Fruit fly (Drosophila melanogaster) whole organism, prepupa: ENCODE measurements around the gene CG15317.

Source experiments
- CG31627 ChIP-seq: fragments of 200-800 bp; sonication (Bioruptor generic); optimal IDR thresholded peaks from 3 replicates; lab custom pipeline; 2016; ENCODE audit warnings: missing biosample characterization, missing genetic modification characterization
- CG4318 ChIP-seq: fragments of 200-800 bp; sonication (Bioruptor generic); optimal IDR thresholded peaks from 3 replicates; lab custom pipeline; 2017; ENCODE audit warnings: missing biosample characterization, mild to moderate bottlenecking, missing genetic modification characterization
- CG6854 ChIP-seq: fragments of 200-800 bp; sonication (Bioruptor generic); optimal IDR thresholded peaks from 2 replicates; lab custom pipeline; 2017; ENCODE audit warnings: missing biosample characterization, mild to moderate bottlenecking, missing genetic modification characterization
- CG8119 ChIP-seq: fragments of 200-800 bp; sonication (Bioruptor generic); IDR thresholded peaks from 3 replicates; pipeline ENCODE4 v1.3.6; 2022; ENCODE audit warnings: missing biosample characterization, missing genetic modification characterization
- cyc ChIP-seq: fragments of 200-800 bp; sonication (Bioruptor generic); optimal IDR thresholded peaks from 3 replicates; lab custom pipeline; 2016; ENCODE audit warnings: missing biosample characterization, missing genetic modification characterization
- esn ChIP-seq: fragments of 200-800 bp; sonication (Bioruptor generic); optimal IDR thresholded peaks from 2 replicates; lab custom pipeline; 2016; ENCODE audit warnings: missing biosample characterization, mild to moderate bottlenecking, missing genetic modification characterization, moderate library complexity
- svp ChIP-seq: fragments of 200-800 bp; sonication (Bioruptor generic); peaks from one replicate; lab custom pipeline; 2016; ENCODE audit warnings: missing biosample characterization, missing genetic modification characterization
- vri ChIP-seq: fragments of 200-800 bp; sonication (Bioruptor generic); optimal IDR thresholded peaks from 3 replicates; lab custom pipeline; 2016; ENCODE audit warnings: missing biosample characterization, mild to moderate bottlenecking, missing genetic modification characterization

- no peak for TF ChIP-seq esn (GFP tag; lab: Kevin White, UChicago)
- TF ChIP-seq CG6854, result no peak
- no peak for TF ChIP-seq vri
- TF ChIP-seq CG8119 (GFP tag; lab: Robert Waterston, UW), result no peak
- TF ChIP-seq cyc (GFP tag; lab: Kevin White, UChicago), result no peak
- TF ChIP-seq svp (GFP tag; lab: Kevin White, UChicago), result no peak
- TF ChIP-seq CG4318 (GFP tag; lab: Kevin White, UChicago), result no peak
- no peak for TF ChIP-seq CG31627 (GFP tag; lab: Kevin White, UChicago)
Observed at dm6 chrX:9587881-9588280, 31.5 kb upstream of the CG15317 start.
